Worm (Caenorhabditis elegans) whole organism, mixed stage, embryonic: ENCODE measurements around the gene str-5.

Source experiments
- elt-1 ChIP-seq: sonication (generic microtip); optimal IDR thresholded peaks from 2 replicates; lab custom pipeline; 2017; ENCODE audit warnings: missing genetic modification characterization, mild to moderate bottlenecking, missing compliant biosample characterization, antibody characterized with exemption, moderate library complexity, borderline replicate concordance; ENCODE audit not compliant: insufficient read depth
- elt-3 ChIP-seq: fragments of 150-350 bp; optimal IDR thresholded peaks from 2 replicates; lab custom pipeline; 2014; ENCODE audit warnings: missing biosample characterization, missing genetic modification characterization
- mab-5 ChIP-seq: fragments of 150-350 bp; optimal IDR thresholded peaks from 2 replicates; lab custom pipeline; 2014; ENCODE audit warnings: missing biosample characterization, missing genetic modification characterization
- mep-1 ChIP-seq: fragments of 150-350 bp; optimal IDR thresholded peaks from 2 replicates; lab custom pipeline; 2017; ENCODE audit warnings: missing biosample characterization, missing genetic modification reagents, missing genetic modification characterization, inconsistent platforms
- nhr-2 ChIP-seq: fragments of 150-350 bp; optimal IDR thresholded peaks from 2 replicates; lab custom pipeline; 2014; ENCODE audit warnings: missing biosample characterization, missing genetic modification characterization
- nhr-237 ChIP-seq: fragments of 150-350 bp; optimal IDR thresholded peaks from 2 replicates; lab custom pipeline; 2014; ENCODE audit warnings: missing biosample characterization, missing genetic modification characterization
- nhr-28 ChIP-seq: fragments of 150-350 bp; optimal IDR thresholded peaks from 2 replicates; lab custom pipeline; 2014; ENCODE audit warnings: missing biosample characterization, missing genetic modification characterization
- nhr-76 ChIP-seq: sonication (generic microtip); optimal IDR thresholded peaks from 2 replicates; lab custom pipeline; 2017; ENCODE audit warnings: missing biosample characterization, missing genetic modification characterization
- snpc-4 ChIP-seq: fragments of 150-350 bp; optimal IDR thresholded peaks from 2 replicates; lab custom pipeline; 2014; ENCODE audit warnings: missing biosample characterization, missing genetic modification characterization
- unc-39 ChIP-seq: fragments of 150-350 bp; optimal IDR thresholded peaks from 2 replicates; lab custom pipeline; 2014; ENCODE audit warnings: missing biosample characterization, missing genetic modification characterization

DNA sequence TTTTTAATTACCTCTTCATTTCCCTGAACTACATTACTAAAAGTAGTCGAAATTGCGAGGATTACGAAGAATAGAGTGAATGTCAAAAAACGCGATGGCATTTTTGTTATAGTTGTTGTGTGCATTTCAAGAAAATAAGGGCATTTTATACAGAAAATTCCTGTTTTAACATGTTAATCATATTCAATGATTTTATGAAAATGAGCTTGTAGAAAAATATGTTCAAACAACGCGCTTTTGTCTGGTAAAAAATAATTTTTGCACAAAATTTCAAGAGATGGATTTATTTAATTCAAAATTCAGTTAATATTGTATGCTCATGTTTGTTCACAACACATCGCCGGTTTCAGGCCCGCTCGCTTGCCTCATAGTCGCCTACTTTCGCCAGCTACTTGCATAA, 45.1 kb downstream of the str-5 start, which contains the start of gene T26E4.10:
- TF ChIP-seq nhr-76 (tag; lab: Kevin White, UChicago) (no peak), nhr-237 (no peak), snpc-4 (tag; lab: Kevin White, UChicago) (no peak), nhr-28 (tag; lab: Kevin White, UChicago) (no peak), mep-1 (no peak), nhr-2 (tag; lab: Kevin White, UChicago) (no peak), mab-5 (tag; lab: Kevin White, UChicago) (no peak), elt-1 (tag; lab: Kevin White, UChicago) (no peak), unc-39 (tag; lab: Kevin White, UChicago) (no peak), elt-3 (tag; lab: Kevin White, UChicago) (no peak)
